Fruit fly (Drosophila melanogaster): ENCODE results near the gene CG15387.

CG15387 gene

dm6 chr2L:2179366-2179765 is 46.7 kb downstream of the CG15387 start (continued):
- TF ChIP-seq CG3995 (GFP tag; optimal IDR thresholded peaks at IDR 0.05) (peak; percentile 37), CG11560 (tag; IDR thresholded peaks at IDR 0.05) (peak; percentile 57; the same call in 1 of the 3 replicates), Hr78 (GFP tag; optimal IDR thresholded peaks at IDR 0.05) (no peak), jing (GFP tag; optimal IDR thresholded peaks at IDR 0.05) (peak; percentile 63), HHEX (GFP tag; optimal IDR thresholded peaks at IDR 0.05) (peak; percentile 78), Dll (GFP tag; IDR thresholded peaks at IDR 0.05; ENCODE audit: partially characterized antibody) (no peak), CHES-1-like (GFP tag; optimal IDR thresholded peaks at IDR 0.05) (peak; percentile 67), hkb (optimal IDR thresholded peaks at IDR 0.05) (no peak), hkb (GFP tag; IDR thresholded peaks at IDR 0.05) (peak; percentile 73), dysf (GFP tag; IDR thresholded peaks at IDR 0.05) (peak; percentile 86), CG10147 (GFP tag; optimal IDR thresholded peaks at IDR 0.05) (peak; percentile 82), CTCF (GFP tag; optimal IDR thresholded peaks at IDR 0.05) (no peak), CG16779 (GFP tag; IDR thresholded peaks at IDR 0.05) (0 out of 2 replicates have a peak, but pooled peaks have one; percentile 28), D19A (tag; optimal IDR thresholded peaks at IDR 0.05) (peak; percentile 48), CG6175 (GFP tag; IDR thresholded peaks at IDR 0.05) (0 out of 3 replicates have a peak, but pooled peaks have one; percentile 48), gsb-n (tag; optimal IDR thresholded peaks at IDR 0.05) (peak; percentile 38), slou (GFP tag; optimal IDR thresholded peaks at IDR 0.05) (no peak), CG7556 (GFP tag; optimal IDR thresholded peaks at IDR 0.05) (peak; percentile 32), CG2678 (tag; optimal IDR thresholded peaks at IDR 0.05) (peak; percentile 86), run (tag; optimal IDR thresholded peaks at IDR 0.05) (peak; percentile 36), jumu (GFP tag; optimal IDR thresholded peaks at IDR 0.05) (peak; percentile 54), bowl (GFP tag; IDR thresholded peaks at IDR 0.05) (peak; percentile 58; the same call in 1 of the 2 replicates), CG10274 (GFP tag; optimal IDR thresholded peaks at IDR 0.05) (peak; percentile 41), CG11085 (GFP tag; IDR thresholded peaks at IDR 0.05) (peak; percentile 46; the same call in 1 of the 2 replicates), CG17186 (GFP tag; optimal IDR thresholded peaks at IDR 0.05) (no peak), CG4404 (GFP tag; IDR thresholded peaks at IDR 0.05) (peak; percentile 65), CG18599 (GFP tag; optimal IDR thresholded peaks at IDR 0.05) (peak; percentile 86), Dip3 (GFP tag; optimal IDR thresholded peaks at IDR 0.05) (peak; percentile 78), Max (GFP tag; optimal IDR thresholded peaks at IDR 0.05) (peak; percentile 7), hth (optimal IDR thresholded peaks at IDR 0.05) (no peak), CG10565 (GFP tag; optimal IDR thresholded peaks at IDR 0.05) (no peak), NC2α (GFP tag; optimal IDR thresholded peaks at IDR 0.05) (peak; percentile 67), CG17829 (tag; optimal IDR thresholded peaks at IDR 0.05) (peak; percentile 53), CG10654 (GFP tag; optimal IDR thresholded peaks at IDR 0.05) (peak; percentile 51), CG7271 (tag; optimal IDR thresholded peaks at IDR 0.05) (no peak), Nf-YC (tag; optimal IDR thresholded peaks at IDR 0.05) (peak; percentile 2), tx (GFP tag; optimal IDR thresholded peaks at IDR 0.05) (peak; percentile 79), CG15269 (tag; optimal IDR thresholded peaks at IDR 0.05) (peak; percentile 82), CG12769 (tag; optimal IDR thresholded peaks at IDR 0.05) (peak; percentile 83), pb (GFP tag; optimal IDR thresholded peaks at IDR 0.05) (peak; percentile 48), CG17361 (GFP tag; IDR thresholded peaks at IDR 0.05) (peak; percentile 17; the same call in 1 of the 3 replicates), usp (GFP tag; optimal IDR thresholded peaks at IDR 0.05) (no peak), bbx (GFP tag; IDR thresholded peaks at IDR 0.05; ENCODE audit: partially characterized antibody) (no peak), BEAF-32 (GFP tag; optimal IDR thresholded peaks at IDR 0.05) (no peak), CG12071 (GFP tag; optimal IDR thresholded peaks at IDR 0.05) (peak; percentile 83), CG16863 (GFP tag; optimal IDR thresholded peaks at IDR 0.05) (peak; percentile 60), Atf3 (GFP tag; optimal IDR thresholded peaks at IDR 0.05) (peak; percentile 66), cwo (GFP tag; optimal IDR thresholded peaks at IDR 0.05) (peak; percentile 74), YL-1 (GFP tag; optimal IDR thresholded peaks at IDR 0.05) (no peak), HmgZ (tag; optimal IDR thresholded peaks at IDR 0.05) (peak; percentile 81), ttk (GFP tag; IDR thresholded peaks at IDR 0.05) (peak; percentile 44), CG32772 (GFP tag; IDR thresholded peaks at IDR 0.05) (peak; percentile 66)

Data from whole organism, embryonic.